Worm (Caenorhabditis elegans): ENCODE results near the gene C50B6.7.

DNA sequence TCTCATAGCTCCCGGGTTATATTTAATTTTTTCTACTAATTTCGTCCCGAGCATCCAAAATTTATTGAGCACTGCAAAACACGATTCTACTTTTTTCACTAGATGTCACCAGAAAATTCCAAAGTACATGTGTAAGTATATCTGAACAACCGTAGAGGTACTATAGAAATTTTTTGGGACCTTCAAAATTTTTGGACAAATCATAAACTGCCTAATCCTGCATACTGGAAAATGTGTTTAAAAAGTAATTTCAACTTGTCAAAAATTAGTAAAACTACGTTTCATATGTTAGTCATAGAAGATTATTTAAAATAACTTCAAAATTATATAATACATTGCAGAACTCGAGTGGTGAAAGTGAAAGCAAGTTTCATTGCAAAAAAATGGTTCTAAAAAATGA is 38.3 kb downstream of the C50B6.7 start:
- TF ChIP-seq unc-62 (GFP tag; optimal IDR thresholded peaks at IDR 0.05) (no peak), ceh-82 (tag; optimal IDR thresholded peaks at IDR 0.05) (no peak), lsy-2 (tag; optimal IDR thresholded peaks at IDR 0.05) (no peak), mab-5 (tag; optimal IDR thresholded peaks at IDR 0.05) (no peak), crh-2 (tag; optimal IDR thresholded peaks at IDR 0.05) (no peak)

Measured in whole organism, L2 larva.